Worm (Caenorhabditis elegans): ENCODE data around the gene ztf-16.

ce11 chrX:4784776-4785175 lies 26.6 kb downstream of the ztf-16 start:
- TF ChIP-seq him-1 (tag; optimal IDR thresholded peaks at IDR 0.05) (no peak), W03F9.2 (tag; optimal IDR thresholded peaks at IDR 0.05) (no peak), dao-5 (tag; optimal IDR thresholded peaks at IDR 0.05) (no peak)

All from whole organism, L4/young adult.